Fruit fly (Drosophila melanogaster): ENCODE measurements around the gene CG9265.

- TF ChIP-seq usp (GFP tag; optimal IDR thresholded peaks at IDR 0.05) (no peak), psq (GFP tag; optimal IDR thresholded peaks at IDR 0.05) (no peak), sage (GFP tag; optimal IDR thresholded peaks at IDR 0.05) (no peak), dmrt93B (GFP tag; optimal IDR thresholded peaks at IDR 0.05) (no peak)
Measured at dm6 chr2L:21035704-21036369, 35.5 kb downstream of the CG9265 start.

Measured in whole organism, wandering third instar larva.